Worm (Caenorhabditis elegans): ENCODE results near the gene Y70C5A.3.

DNA sequence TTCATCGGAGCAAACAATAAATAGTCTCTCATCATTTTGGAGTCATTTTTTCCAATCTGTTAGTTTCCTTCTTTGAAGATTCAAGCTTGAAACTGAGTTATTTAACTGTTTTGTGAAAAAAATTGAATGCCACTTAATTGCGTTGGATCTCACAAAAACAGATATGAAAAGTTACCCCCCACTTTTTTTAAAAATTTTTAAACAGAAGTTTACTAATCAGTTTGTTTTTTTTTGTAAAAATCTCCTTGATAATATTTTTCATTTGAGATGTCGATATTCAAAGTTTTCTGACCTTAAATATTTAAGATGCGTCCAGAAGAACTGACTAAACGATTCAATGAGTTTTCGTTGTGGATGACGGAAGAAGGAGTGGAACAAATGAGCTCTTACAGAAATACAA is 14.4 kb downstream of the Y70C5A.3 start, which contains the start of gene Y32B12C.1:
- TF ChIP-seq nhr-28 (tag; optimal IDR thresholded peaks at IDR 0.05) (no peak), unc-39 (tag; optimal IDR thresholded peaks at IDR 0.05) (no peak), snpc-4 (tag; optimal IDR thresholded peaks at IDR 0.05) (no peak), elt-3 (tag; optimal IDR thresholded peaks at IDR 0.05) (no peak), blmp-1 (tag; optimal IDR thresholded peaks at IDR 0.05) (no peak), nhr-237 (tag; optimal IDR thresholded peaks at IDR 0.05) (no peak), pha-4 (tag; optimal IDR thresholded peaks at IDR 0.05) (no peak), ztf-11 (tag; optimal IDR thresholded peaks at IDR 0.05) (no peak), nhr-2 (tag; optimal IDR thresholded peaks at IDR 0.05) (no peak), unc-62 (GFP tag; optimal IDR thresholded peaks at IDR 0.05) (no peak), sem-2 (GFP tag; optimal IDR thresholded peaks at IDR 0.05) (no peak), zip-8 (tag; optimal IDR thresholded peaks at IDR 0.05) (no peak)
